Fruit fly (Drosophila melanogaster) whole organism, wandering third instar larva: ENCODE results near the gene CG42699.

Experiments used
- Hr78 ChIP-seq: fragments of >200 bp; optimal IDR thresholded peaks from 2 replicates; lab custom pipeline; 2017; ENCODE audit warnings: missing biosample characterization, missing genetic modification characterization
- Hr83 ChIP-seq: fragments of 200-300 bp; sonication (Bioruptor generic); optimal IDR thresholded peaks from 2 replicates; lab custom pipeline; 2016; ENCODE audit warnings: missing biosample characterization, mild to moderate bottlenecking, missing genetic modification characterization, moderate library complexity; ENCODE audit not compliant: poor library complexity, severe bottlenecking
- Mio ChIP-seq: sonication (Bioruptor generic); optimal IDR thresholded peaks from 2 replicates; lab custom pipeline; 2016; ENCODE audit warnings: missing biosample characterization, missing genetic modification characterization
- Rel ChIP-seq, 2 experiments: fragments of 200-800 bp; sonication (Bioruptor generic) in 1 of 2; optimal IDR thresholded peaks; 2 replicates in 1 of 2; 3 replicates in 1 of 2; lab custom pipeline; 2016 to 2019; ENCODE audit warnings: mild to moderate bottlenecking in 2 of 2, missing biosample characterization in 2 of 2, missing genetic modification characterization in 2 of 2, moderate library complexity in 1 of 2
- Sp1 ChIP-seq: fragments of 200-800 bp; sonication (Bioruptor generic); optimal IDR thresholded peaks from 3 replicates; lab custom pipeline; 2019; ENCODE audit warnings: missing biosample characterization, mild to moderate bottlenecking, missing genetic modification characterization, moderate library complexity
- dl ChIP-seq, 2 experiments: fragments of 175-275, 200-275 bp in 1 of 2; fragments of 200-275 bp in 1 of 2; sonication (Bioruptor generic); optimal IDR thresholded peaks; lab custom pipeline; 2018; ENCODE audit warnings: mild to moderate bottlenecking in 2 of 2, missing biosample characterization in 2 of 2, missing genetic modification characterization in 2 of 2, moderate library complexity in 2 of 2; ENCODE audit not compliant: partially characterized antibody in 2 of 2, insufficient read depth in 1 of 2
- dmrt93B ChIP-seq: fragments of 200-800 bp; sonication (Bioruptor generic); optimal IDR thresholded peaks from 2 replicates; lab custom pipeline; 2018; ENCODE audit warnings: missing biosample characterization, mild to moderate bottlenecking, missing genetic modification characterization
- dsf ChIP-seq: sonication (Bioruptor generic); optimal IDR thresholded peaks from 2 replicates; lab custom pipeline; 2016; ENCODE audit warnings: missing biosample characterization, missing genetic modification characterization, borderline replicate concordance
- psq ChIP-seq: fragments of 200-800 bp; sonication (Bioruptor generic); optimal IDR thresholded peaks from 3 replicates; lab custom pipeline; 2017; ENCODE audit warnings: missing biosample characterization, mild to moderate bottlenecking, missing genetic modification characterization, moderate library complexity
- rgr ChIP-seq: fragments of 200-800 bp; sonication (Bioruptor generic); optimal IDR thresholded peaks from 3 replicates; lab custom pipeline; 2016; ENCODE audit warnings: missing biosample characterization, mild to moderate bottlenecking, missing genetic modification characterization

DNA sequence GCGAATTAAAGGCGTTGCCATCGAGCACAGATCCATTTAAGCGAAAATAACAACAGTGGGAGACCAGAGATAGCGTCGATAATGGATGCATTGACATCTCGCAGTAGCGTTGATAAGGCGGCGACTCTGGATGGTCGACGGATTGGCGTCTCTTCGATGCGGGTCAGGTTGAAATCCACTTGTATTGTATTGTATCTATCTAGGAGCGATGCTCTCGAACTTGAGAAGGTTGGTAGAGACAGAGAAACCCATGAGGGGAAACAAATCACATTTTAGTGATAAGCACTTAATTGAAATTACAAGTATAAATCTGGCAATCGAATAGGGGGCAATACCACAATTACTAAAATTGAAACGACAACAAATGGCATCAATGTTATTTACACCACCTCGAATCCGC, 40.8 kb upstream of the CG42699 start:
- TF ChIP-seq Rel (GFP tag; optimal IDR thresholded peaks at IDR 0.05; lab: Kevin White, UChicago) (no peak), Rel (tag; optimal IDR thresholded peaks at IDR 0.05; lab: Kevin White, UChicago) (peak; percentile 44), dsf (GFP tag; lab: Kevin White, UChicago) (no peak), Hr83 (no peak), Hr78 (GFP tag; lab: Kevin White, UChicago) (no peak), dmrt93B (GFP tag; lab: Kevin White, UChicago) (no peak), rgr (no peak), Sp1 (GFP tag; lab: Kevin White, UChicago) (no peak), Mio (GFP tag; lab: Kevin White, UChicago) (no peak), dl (GFP tag; optimal IDR thresholded peaks at IDR 0.05; lab: Kevin White, UChicago; ENCODE audit: insufficient read depth in 1 of 2, partially characterized antibody in 2 of 2) (no peak), psq (GFP tag; lab: Kevin White, UChicago) (no peak)
